Fruit fly (Drosophila melanogaster): Measurements from ENCODE around the gene blot.

blot gene

DNA sequence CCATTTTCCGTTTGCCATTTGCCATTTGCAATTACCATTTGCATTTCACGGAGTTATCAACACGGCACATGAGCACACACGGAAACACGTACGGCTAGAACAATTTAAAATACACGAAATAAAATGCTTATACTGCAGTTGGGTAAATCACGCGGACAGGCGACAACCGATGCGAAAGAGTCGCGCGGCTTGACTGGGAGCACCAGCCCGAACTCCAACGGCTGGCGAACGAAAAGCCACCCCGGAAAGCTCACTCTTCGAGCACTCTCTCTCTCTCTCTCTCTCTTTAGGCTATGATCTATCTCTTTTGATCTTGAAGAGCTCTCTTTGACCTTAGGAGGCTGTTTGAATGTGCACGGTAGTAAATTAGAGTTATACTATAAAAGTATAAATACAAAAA, at the start of gene blot:
Gene blot, minus strand, starts transcription at position 196 of the 400 bp plus-strand sequence.
- TF ChIP-seq noc (tag; optimal IDR thresholded peaks at IDR 0.05) = no peak

DNA sequence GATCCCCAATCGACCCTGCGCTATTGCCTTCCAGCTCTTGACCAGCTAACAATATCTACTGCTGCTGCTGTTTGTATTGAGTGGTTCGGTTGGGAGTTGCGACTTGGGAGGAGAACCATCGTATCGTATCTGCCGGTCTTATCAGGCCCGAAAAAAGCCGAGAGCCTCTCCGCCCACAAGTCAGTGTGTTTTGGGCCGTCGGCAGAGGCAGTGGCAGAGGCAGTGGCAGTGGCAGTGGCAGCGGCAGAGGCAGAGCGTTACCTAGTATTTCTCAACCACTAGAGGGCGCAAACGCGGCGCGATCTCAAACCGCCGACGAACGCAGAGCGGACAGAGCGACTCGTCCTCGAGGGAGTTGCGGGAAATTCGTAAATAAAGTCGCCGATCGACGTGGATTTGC, 48.8 kb upstream of the blot start, which contains the start of gene SecCl:
Gene SecCl, plus strand, starts transcription at position 18 of the 400 bp plus-strand sequence.
- TF ChIP-seq noc (tag; optimal IDR thresholded peaks at IDR 0.05) = no peak

DNA sequence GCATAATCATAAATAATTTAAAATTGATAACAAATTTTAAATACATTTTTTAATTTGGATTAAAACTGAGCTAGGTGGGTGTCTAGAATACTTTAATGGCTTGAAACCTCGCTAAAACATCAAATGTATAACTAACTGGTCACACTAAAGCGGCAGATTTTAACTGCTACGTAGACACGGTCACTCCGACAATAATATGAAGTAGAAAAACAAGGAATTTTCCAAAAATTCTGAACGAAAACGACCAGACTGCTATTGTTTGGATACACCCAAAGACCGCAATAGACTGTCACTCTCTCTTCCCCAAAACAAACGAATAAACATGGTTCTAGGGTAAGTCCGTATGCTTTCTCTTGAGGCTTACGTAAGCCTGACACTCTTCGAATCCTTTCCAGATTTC, 44.5 kb upstream of the blot start, which contains the start of gene QIL1:
Gene QIL1, plus strand, starts transcription at position 142 of the 400 bp plus-strand sequence.
- TF ChIP-seq noc (tag; optimal IDR thresholded peaks at IDR 0.05) = peak; percentile 23

DNA sequence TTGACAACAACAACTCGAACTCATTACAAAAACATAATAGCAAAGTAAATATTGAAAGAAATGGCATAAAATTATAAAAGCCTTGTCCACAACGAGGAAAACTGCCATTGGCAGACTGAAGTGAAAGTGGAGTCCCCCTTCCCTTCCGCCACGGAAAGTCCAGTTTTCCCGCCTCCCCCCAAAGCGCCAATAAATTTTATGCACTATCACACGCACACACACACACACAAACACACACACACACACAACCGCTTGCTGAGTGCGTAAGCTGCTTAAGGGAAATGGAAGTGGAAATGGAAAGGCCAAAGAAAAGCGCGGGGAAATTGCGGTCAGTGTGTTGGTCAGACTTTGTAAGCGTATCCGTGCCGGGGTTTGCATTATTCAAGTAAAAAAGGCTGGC, 41.2 kb upstream of the blot start:
- TF ChIP-seq noc (tag; optimal IDR thresholded peaks at IDR 0.05) = no peak

DNA sequence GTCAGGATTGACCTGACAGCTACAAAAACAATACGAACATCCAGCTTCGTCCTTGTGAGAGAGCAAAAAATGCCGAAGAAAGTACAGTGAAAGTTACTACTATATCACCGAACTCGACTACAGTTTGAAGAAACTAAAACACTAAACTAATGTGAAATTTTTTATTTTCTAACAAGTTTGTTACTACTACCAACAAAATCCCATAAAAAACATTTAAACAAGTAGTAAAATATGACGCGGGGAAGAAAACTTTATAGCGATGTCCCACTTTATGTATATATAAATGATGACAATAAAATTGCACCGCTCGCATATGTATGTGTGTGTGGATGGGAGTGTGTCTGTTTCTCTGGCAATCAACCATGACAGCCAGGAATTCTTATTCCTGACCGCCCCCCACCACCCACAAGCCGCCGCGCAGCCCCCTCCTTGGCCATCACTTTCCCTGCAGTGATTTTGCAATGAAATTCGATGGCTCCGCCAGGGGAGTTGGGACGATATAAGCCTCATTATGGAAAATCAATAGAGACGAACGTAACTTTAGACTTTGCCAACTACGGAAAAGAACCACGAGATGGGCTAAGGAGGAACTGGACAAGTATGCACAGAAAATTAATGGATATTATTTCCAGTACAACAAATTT, 40.2 kb upstream of the blot start:
- TF ChIP-seq noc (tag; optimal IDR thresholded peaks at IDR 0.05) = no peak

DNA sequence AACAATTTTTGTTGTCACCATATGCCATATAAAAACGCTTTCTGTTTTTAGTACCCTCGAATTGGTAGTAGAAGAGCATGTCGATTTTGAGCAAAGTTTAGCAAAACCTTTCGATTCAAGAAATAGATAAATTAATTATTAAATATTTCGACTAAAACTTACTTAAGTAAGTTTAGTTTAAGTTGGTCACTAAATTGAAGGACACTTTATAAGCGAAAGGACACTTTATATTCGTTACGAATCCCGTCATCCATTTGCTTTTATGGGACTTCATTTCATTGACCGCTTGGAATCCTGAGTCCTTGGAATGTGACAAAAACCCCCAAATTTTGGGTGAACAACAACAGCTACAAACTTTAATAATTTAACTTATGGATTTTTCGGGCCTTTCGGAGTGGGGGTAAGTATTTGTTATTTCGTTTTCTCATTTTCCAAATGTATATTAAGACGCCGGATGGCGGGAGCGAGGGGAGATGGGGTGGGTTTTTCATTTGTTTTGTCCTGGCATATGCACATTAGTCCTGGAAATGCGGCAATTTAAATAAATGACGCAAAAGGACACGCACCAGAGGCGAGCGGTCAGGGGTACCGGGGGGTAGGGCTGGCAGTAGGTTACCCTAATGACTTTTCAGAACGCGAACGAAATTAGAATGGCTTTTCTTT, 37.7 kb upstream of the blot start:
- no peak for TF ChIP-seq noc (tag; optimal IDR thresholded peaks at IDR 0.05)

DNA sequence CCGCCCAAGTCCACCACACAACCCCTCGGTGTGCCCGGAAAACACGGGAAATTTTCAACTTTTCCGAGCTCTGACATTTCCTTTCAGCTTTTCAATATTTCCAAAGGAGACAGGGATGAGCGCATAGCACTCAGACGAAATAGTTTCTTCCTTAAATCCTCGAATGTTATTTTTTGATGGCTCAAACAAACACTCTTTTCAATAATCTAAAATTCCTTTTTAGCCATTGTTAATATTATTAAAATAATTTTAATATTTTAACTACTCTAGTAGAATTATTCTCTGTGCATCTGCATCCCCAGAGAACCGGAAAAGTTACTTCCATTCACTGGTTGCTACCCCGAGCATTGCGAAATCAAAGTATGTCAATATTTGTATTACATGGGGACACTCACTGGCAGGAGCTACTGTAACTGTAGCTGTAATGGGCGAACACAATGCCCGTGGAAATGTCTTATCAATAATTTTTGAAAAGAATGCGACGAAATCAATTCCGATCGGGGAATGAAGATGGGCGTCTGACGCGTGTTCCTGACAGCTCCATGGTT, 36.5 kb upstream of the blot start:
- no peak for TF ChIP-seq noc (tag; optimal IDR thresholded peaks at IDR 0.05)

DNA sequence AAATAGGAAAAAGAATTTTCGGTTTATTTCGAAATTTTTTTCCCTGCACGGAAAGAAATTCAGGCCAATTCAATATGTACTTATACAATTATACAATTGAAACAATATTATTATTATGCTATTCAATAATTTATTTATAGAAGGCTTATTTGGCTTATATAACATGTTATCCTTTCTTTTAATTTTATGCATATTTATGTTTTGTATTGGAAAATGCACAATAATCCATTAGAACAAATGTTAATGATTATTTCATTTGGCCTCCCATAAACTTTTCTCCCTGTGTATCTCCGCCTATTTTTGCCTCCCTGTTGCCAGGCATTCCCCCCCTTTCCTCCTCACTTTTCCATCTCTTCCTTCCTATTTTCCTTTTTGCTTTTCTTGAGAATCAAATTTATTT, 26.6 kb upstream of the blot start:
- TF ChIP-seq noc (tag; optimal IDR thresholded peaks at IDR 0.05) = no peak

DNA sequence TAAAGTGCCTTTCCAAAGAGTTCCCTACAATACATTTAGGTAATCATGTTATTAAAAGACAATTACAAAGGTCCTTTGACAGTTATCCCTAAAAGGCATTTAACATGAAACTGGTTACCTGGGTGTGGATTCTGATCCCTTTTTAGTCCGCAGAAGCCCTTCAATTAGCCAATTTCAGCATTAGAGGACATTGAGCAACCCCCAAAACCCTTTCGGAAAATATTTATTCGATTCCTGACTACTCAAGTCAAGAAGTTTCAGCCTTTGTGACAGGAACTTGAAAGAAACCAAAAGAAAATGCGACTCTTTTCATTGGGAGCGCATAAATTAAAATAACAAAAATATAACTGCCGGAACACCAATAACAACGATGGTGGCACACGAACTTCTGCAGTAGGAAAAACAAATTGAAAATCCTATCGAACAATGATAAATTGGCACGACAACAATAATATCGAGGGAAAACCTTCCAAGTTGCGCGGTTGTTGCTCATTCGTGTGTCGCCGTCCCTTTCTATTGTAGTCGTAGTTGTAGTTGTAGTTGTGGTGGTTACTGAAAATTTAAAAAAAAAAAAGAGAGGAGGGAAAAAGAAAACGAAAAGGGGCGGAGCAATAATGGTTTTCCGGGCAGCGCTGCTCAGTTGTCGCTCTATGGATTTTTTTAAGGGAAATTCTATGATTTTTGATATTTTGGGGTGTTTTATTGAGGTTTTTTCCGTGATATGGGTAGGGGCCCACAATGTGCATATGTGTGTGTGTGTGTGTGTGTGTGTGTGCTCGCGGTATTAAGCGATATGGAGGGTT, 24.5 kb upstream of the blot start:
- no peak for TF ChIP-seq noc (tag; optimal IDR thresholded peaks at IDR 0.05)

DNA sequence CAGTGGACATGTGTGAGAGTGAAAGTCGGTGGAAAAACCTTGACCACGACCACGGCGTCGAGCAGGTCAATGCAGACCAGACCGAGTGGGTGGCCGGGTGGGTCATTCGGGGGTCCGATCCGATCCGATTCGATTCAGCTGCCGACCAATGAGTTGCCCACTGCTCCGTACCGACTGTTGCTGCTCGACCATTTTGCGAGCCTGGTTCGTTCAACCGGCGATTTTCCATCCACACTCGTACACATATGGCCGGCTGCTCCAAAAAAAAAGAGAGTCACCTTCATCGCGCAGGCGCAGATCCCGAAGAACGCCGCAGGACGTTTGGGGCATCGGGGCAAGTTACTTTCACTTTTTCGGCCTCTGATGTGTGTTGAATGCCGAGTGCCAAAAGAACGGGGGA, 23.3 kb upstream of the blot start:
- TF ChIP-seq noc (tag; optimal IDR thresholded peaks at IDR 0.05) = no peak

DNA sequence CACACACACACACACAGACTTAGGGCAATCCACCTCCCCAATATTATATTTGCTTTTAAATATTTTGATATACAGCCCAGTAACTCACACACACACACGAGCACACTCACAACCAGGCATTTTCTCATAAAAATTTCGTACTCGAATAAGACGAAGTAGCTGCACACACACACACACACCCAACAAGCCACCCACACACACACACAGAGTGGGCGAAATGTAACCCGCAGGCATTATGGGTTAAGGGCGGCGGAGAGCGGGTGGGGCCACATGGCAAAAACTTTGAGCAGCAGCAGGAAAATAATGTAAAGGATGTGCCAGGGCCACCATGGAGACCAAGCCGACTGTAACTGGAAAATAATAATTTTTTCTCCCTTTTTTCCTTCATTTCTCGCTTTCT, 20.3 kb upstream of the blot start:
- TF ChIP-seq noc (tag; optimal IDR thresholded peaks at IDR 0.05) = no peak

DNA sequence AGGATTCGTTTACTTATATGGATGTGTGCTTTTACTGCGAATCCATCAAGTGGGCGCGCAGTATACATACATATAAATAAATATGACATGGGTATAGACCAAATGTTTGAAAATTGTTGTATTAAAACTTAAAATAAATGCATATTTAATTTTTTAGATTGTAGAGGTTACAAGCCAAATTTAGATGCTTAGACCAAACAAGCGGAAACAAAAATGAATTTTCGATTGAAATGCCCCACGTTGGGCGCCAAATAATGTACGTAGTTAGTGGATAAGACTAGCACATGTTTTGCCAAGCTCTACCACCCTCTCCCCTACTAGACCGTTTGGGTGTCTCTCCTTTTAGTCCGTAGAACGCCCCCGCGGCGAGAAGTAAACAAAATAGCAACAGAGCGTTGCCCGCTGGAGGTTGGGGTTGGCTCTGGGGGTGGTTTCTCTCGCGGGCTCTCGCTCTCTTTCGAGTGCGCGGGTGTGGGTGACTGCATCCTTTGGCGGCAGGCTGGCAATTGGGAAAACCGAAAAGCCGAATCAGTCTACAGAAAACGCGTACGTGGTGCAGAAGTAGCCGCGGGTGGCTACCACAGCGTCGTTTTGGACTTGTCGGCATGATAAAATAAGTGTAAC, 17.7 kb upstream of the blot start, which contains the start of gene CG18265:
Gene CG18265, plus strand, starts transcription at position 530 of the 624 bp plus-strand sequence.
- no peak for TF ChIP-seq noc (tag; optimal IDR thresholded peaks at IDR 0.05)

DNA sequence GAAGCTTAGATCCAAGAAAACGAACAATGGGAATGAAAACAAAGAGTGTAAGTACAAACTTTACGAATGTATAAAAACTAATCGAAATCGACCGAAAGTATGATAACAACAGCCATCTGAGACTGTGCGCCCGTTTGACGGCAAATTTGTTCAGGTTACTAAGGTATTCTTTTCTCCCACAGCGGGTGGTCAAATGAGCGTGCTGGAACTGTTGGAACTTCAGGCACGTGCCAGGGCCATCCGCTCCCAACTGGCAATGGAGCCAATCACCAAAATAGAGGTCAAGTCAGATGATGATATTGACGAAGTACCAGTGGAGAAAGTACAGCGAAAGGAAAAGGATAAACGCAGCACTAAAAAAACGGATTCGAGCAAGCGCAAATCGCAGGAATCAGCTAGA, 15.0 kb upstream of the blot start, which contains the start of gene CG12229:
Gene CG12229, minus strand, starts transcription at position 101 of the 400 bp plus-strand sequence.
- TF ChIP-seq noc (tag; optimal IDR thresholded peaks at IDR 0.05) = no peak

DNA sequence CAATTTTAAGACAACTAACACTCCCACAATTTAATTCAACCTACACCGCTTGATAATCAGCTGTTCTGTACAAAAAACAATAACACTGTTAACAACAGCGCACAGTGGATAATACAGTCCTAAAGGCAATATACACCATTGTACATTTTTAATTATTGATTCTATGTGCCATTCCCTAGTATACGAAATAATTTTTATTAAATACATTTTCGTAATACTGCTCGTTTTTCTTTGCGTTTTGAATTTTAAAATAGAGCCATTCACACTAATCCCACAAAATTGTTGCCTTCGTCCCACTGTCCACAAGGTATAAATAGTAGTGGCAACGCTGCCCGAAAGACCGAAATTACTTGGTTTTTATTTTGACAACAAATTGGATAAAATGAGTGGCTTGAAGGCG, 12.2 kb upstream of the blot start, which contains the start of the genes Coq4 and CG32176:
Gene Coq4, minus strand, starts transcription at position 67 of the 400 bp plus-strand sequence.
Gene CG32176, plus strand, starts transcription at position 314 of the 400 bp plus-strand sequence.
- peak; percentile 94 for TF ChIP-seq noc (tag; optimal IDR thresholded peaks at IDR 0.05)

DNA sequence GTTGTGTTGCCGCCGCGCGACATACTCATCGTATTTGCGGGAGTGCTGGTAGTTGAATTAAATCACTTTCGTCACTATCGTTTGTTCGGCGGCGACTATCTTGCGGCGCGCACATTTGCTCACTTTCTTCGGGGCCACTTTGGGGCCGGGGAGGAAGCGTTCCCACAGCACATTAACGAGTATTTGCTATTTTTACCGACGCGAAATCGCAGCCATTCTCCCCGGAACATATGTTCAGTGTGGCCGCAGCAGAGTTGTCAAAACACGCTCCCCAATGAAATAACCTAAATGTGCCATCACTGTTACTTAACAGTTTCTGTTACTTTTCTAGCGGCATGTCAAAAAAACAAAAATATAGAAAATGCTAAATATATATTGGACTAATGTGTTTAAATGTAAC, 11.6 kb upstream of the blot start, which contains the start of gene frc:
Gene frc, minus strand, starts transcription at position 244 of the 400 bp plus-strand sequence.
- TF ChIP-seq noc (tag; optimal IDR thresholded peaks at IDR 0.05) = no peak

Data from whole organism, larva.